Worm (Caenorhabditis elegans) whole organism, L4 larva: ENCODE measurements around the gene bed-3.

Source experiments
- F44E2.7 ChIP-seq: fragments of 200-800 bp; sonication (Bioruptor generic); IDR thresholded peaks from 2 replicates; pipeline ENCODE4 v2.1.2; 2022; ENCODE audit warnings: missing genetic modification characterization, missing compliant biosample characterization
- ama-1 ChIP-seq: fragments of 150-350 bp; optimal IDR thresholded peaks from 2 replicates; lab custom pipeline; 2014; ENCODE audit warnings: inconsistent platforms, mixed read lengths
- ces-1 ChIP-seq: fragments of 150-350 bp; sonication (generic microtip); optimal IDR thresholded peaks from 4 replicates; lab custom pipeline; 2014; ENCODE audit warnings: missing biosample characterization, missing genetic modification reagents, missing genetic modification characterization
- dpl-1 ChIP-seq: fragments of 150-350 bp; optimal IDR thresholded peaks from 2 replicates; lab custom pipeline; 2014; ENCODE audit warnings: missing biosample characterization, missing genetic modification reagents, missing genetic modification characterization
- fkh-10 ChIP-seq: fragments of 150-350 bp; optimal IDR thresholded peaks from 2 replicates; lab custom pipeline; 2014; ENCODE audit warnings: missing biosample characterization, missing genetic modification reagents, missing genetic modification characterization
- lin-15B ChIP-seq: fragments of 150-350 bp; sonication (generic microtip); optimal IDR thresholded peaks from 3 replicates; lab custom pipeline; 2014; ENCODE audit warnings: missing biosample characterization, missing genetic modification characterization
- mdl-1 ChIP-seq, 2 experiments: fragments of 150-350 bp in 1 of 2; sonication (generic microtip) in 1 of 2; optimal IDR thresholded peaks; 2 replicates each; lab custom pipeline; 2014 to 2017; ENCODE audit warnings: missing biosample characterization in 2 of 2, missing genetic modification characterization in 2 of 2
- nhr-237 ChIP-seq: sonication (generic microtip); optimal IDR thresholded peaks from 2 replicates; lab custom pipeline; 2017; ENCODE audit warnings: missing biosample characterization, missing genetic modification characterization
- nhr-28 ChIP-seq: fragments of 150-350 bp; optimal IDR thresholded peaks from 2 replicates; lab custom pipeline; 2014; ENCODE audit warnings: missing biosample characterization, missing genetic modification characterization
- snpc-4 ChIP-seq: fragments of 150-350 bp; optimal IDR thresholded peaks from 2 replicates; lab custom pipeline; 2014; ENCODE audit warnings: missing biosample characterization, missing genetic modification characterization
- spr-1 ChIP-seq: sonication (generic microtip); optimal IDR thresholded peaks from 2 replicates; lab custom pipeline; 2016; ENCODE audit warnings: mild to moderate bottlenecking, missing genetic modification characterization, missing compliant biosample characterization
- zag-1 ChIP-seq: fragments of 150-350 bp; optimal IDR thresholded peaks from 2 replicates; lab custom pipeline; 2014; ENCODE audit warnings: missing biosample characterization, missing genetic modification characterization
- zip-11 ChIP-seq: fragments of 200-800 bp; sonication (Bioruptor generic); IDR thresholded peaks from 2 replicates; pipeline ENCODE4 v1.3.6; 2022; ENCODE audit warnings: missing genetic modification characterization, missing compliant biosample characterization
- ztf-11 ChIP-seq: fragments of 150-350 bp; optimal IDR thresholded peaks from 2 replicates; lab custom pipeline; 2014; ENCODE audit warnings: missing biosample characterization, missing genetic modification characterization

DNA sequence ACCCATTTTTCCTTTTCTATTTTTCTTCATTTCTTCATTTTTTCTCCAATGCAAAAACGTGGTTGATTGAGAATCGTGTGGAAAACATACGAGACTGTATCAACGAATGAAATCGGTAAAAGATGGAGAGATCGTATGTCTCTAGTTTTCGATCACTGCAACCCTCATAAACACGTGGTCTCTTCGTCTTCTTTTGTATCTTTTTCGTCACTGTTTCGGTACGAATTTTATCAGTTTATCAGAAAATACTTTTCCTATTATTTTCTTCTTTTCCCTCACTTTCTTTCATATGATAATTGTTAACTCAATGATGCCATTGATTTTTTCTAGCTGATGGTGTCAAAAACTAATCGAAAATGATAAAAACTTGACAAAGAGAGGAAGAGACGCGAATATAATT, 40.7 kb upstream of the bed-3 start:
- TF ChIP-seq ces-1 (GFP tag; lab: Kevin White, UChicago) = no peak
- TF ChIP-seq dpl-1 (GFP tag; lab: Kevin White, UChicago) = peak; percentile 14
- no peak for TF ChIP-seq snpc-4 (tag; lab: Kevin White, UChicago)
- no peak for TF ChIP-seq lin-15B (tag; lab: Kevin White, UChicago)
- no peak for TF ChIP-seq F44E2.7 (GFP tag; lab: Robert Waterston, UW)
- peak in 1 of 2 experiments; percentile 81 for TF ChIP-seq mdl-1 (tag; optimal IDR thresholded peaks at IDR 0.05; lab: Kevin White, UChicago)
- no peak for TF ChIP-seq zip-11 (GFP tag; lab: Robert Waterston, UW)
- peak; percentile 87 for TF ChIP-seq nhr-28 (tag; lab: Kevin White, UChicago)
- no peak for TF ChIP-seq nhr-237 (tag; lab: Kevin White, UChicago)
- TF ChIP-seq spr-1 (tag; lab: Kevin White, UChicago) = no peak
- no peak for TF ChIP-seq zag-1 (tag; lab: Kevin White, UChicago)
- no peak for TF ChIP-seq fkh-10 (GFP tag; lab: Kevin White, UChicago)
- no peak for TF ChIP-seq ztf-11 (tag; lab: Kevin White, UChicago)
- no peak for TF ChIP-seq ama-1 (lab: Kevin White, UChicago)
